Fruit fly (Drosophila melanogaster): ENCODE data around the gene csw.

csw gene

DNA sequence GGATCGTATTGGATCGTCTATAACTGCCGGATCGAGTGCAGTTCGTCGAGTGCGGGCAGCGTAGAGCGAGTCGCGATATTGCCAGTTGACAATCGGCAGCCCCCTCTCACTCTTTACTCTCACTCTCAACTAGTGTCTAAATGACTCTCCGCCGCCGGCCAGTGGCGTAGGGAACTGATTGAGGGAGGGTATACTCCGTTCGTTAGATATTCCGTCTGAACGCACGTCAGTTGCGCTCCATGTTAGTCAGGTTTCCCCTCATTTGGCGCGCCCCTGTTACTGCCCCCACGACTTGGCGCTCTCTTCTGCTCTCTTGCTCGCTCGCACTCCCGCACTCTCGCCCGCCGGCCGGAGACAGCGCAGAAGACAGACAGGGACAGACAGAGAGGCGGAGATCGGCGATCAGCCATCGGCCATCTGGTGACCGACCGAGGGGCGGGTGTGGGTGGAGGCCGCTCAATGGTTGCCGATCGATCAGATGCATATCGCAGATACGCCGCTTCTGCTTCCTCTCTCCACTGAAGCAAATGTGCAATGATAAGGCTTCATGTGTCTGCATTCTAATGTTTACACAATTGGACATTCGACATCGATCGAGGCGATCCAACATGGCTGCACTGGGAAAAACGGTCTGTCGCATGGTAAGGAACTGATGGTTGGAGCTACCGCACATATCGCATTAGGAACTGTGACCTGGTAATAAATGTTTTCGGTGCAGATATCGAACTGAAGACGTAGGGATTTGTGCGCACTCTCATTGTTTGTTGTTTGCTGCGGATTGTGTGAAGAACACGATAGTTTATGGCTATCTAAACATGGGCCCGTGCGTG lies 43.7 kb upstream of the csw start, which contains the start of gene moody (continued):
- TF ChIP-seq exex (tag; optimal IDR thresholded peaks at IDR 0.05) (peak; percentile 85), ap (GFP tag; IDR thresholded peaks at IDR 0.05) (peak; percentile 97), Nf-YC (tag; optimal IDR thresholded peaks at IDR 0.05) (peak; percentile 91), CG3407 (GFP tag; optimal IDR thresholded peaks at IDR 0.05) (peak; percentile 88), CG7372 (GFP tag; IDR thresholded peaks at IDR 0.05) (peak; percentile 98), CG9609 (GFP tag; optimal IDR thresholded peaks at IDR 0.05) (peak; percentile 97), ems (GFP tag; optimal IDR thresholded peaks at IDR 0.05) (peak; percentile 98), CG5180 (GFP tag; optimal IDR thresholded peaks at IDR 0.05) (peak; percentile 89), ssp (GFP tag; IDR thresholded peaks at IDR 0.05) (peak; percentile 92), CG13287 (GFP tag; IDR thresholded peaks at IDR 0.05; ENCODE audit: partially characterized antibody) (peak; percentile 65; the same call in 1 of the 2 replicates), phol (tag; optimal IDR thresholded peaks at IDR 0.05) (peak; percentile 83), p53 (GFP tag; optimal IDR thresholded peaks at IDR 0.05) (peak; percentile 95), CG6272 (GFP tag; IDR thresholded peaks at IDR 0.05) (peak; percentile 97), tll (GFP tag; optimal IDR thresholded peaks at IDR 0.05) (no peak), HLH4C (GFP tag; IDR thresholded peaks at IDR 0.05; ENCODE audit: partially characterized antibody) (0 out of 3 replicates have a peak, but pooled peaks have one; percentile 23), her (GFP tag; optimal IDR thresholded peaks at IDR 0.05) (peak; percentile 97), gce (GFP tag; IDR thresholded peaks at IDR 0.05) (peak; percentile 97), Nf-YB (GFP tag; optimal IDR thresholded peaks at IDR 0.05) (peak; percentile 78), CG6683 (GFP tag; optimal IDR thresholded peaks at IDR 0.05) (peak; percentile 94), CG31388 (GFP tag; optimal IDR thresholded peaks at IDR 0.05) (peak; percentile 82), pita (GFP tag; optimal IDR thresholded peaks at IDR 0.05) (no peak), sr (GFP tag; IDR thresholded peaks at IDR 0.05) (peak; percentile 99), CG10979 (tag; optimal IDR thresholded peaks at IDR 0.05) (peak; percentile 91), CG7928 (GFP tag; optimal IDR thresholded peaks at IDR 0.05) (peak; percentile 79), kay (GFP tag; optimal IDR thresholded peaks at IDR 0.05) (peak; percentile 94), CG7987 (GFP tag; optimal IDR thresholded peaks at IDR 0.05) (peak; percentile 97), Elba2 (GFP tag; optimal IDR thresholded peaks at IDR 0.05) (no peak), onecut (GFP tag; IDR thresholded peaks at IDR 0.05) (peak; percentile 97), bigmax (GFP tag; optimal IDR thresholded peaks at IDR 0.05) (peak; percentile 62), CG2712 (tag; optimal IDR thresholded peaks at IDR 0.05) (peak; percentile 95), sc (optimal IDR thresholded peaks at IDR 0.05) (no peak), sc (GFP tag; optimal IDR thresholded peaks at IDR 0.05) (peak; percentile 83), Gsc (GFP tag; IDR thresholded peaks at IDR 0.05) (peak; percentile 93), C15 (GFP tag; IDR thresholded peaks at IDR 0.05) (peak; percentile 96), CG14710 (tag; optimal IDR thresholded peaks at IDR 0.05) (peak; percentile 79), CG11085 (GFP tag; IDR thresholded peaks at IDR 0.05) (peak; percentile 98), CG17385 (GFP tag; optimal IDR thresholded peaks at IDR 0.05) (peak; percentile 93), Vsx1 (GFP tag; optimal IDR thresholded peaks at IDR 0.05) (peak; percentile 89), Ada2b (GFP tag; IDR thresholded peaks at IDR 0.05) (peak; percentile 98), CG1024 (GFP tag; IDR thresholded peaks at IDR 0.05) (peak; percentile 97), Hsf (GFP tag; optimal IDR thresholded peaks at IDR 0.05) (peak; percentile 97), CG3995 (GFP tag; optimal IDR thresholded peaks at IDR 0.05) (peak; percentile 81), CG1832 (GFP tag; optimal IDR thresholded peaks at IDR 0.05) (peak; percentile 92), CG12299 (tag; optimal IDR thresholded peaks at IDR 0.05) (peak; percentile 94), lbe (GFP tag; optimal IDR thresholded peaks at IDR 0.05) (peak; percentile 86), gcm2 (GFP tag; optimal IDR thresholded peaks at IDR 0.05) (peak; percentile 91), CG11093 (GFP tag; IDR thresholded peaks at IDR 0.05) (peak; percentile 97), Bdp1 (GFP tag; optimal IDR thresholded peaks at IDR 0.05) (peak; percentile 88), CG3838 (GFP tag; optimal IDR thresholded peaks at IDR 0.05) (peak; percentile 83)

Measured in whole organism, embryonic.